Worm (Caenorhabditis elegans) whole organism, midembryonic: Measurements from ENCODE around the gene klp-18.
A peak's percentile ranks its signal among the peaks of the same experiment; 100 is the strongest.

ENCODE experiments used
- T22C8.4 ChIP-seq: fragments of 200-800 bp; sonication (Bioruptor generic); IDR thresholded peaks from 2 replicates; pipeline ENCODE4 v1.3.6; 2022; ENCODE audit warnings: missing genetic modification characterization, missing compliant biosample characterization
- cog-1 ChIP-seq: sonication (generic microtip); optimal IDR thresholded peaks from 2 replicates; lab custom pipeline; 2016; ENCODE audit warnings: missing genetic modification characterization, missing compliant biosample characterization
- flt-1 ChIP-seq: fragments of 200-800 bp; sonication (Bioruptor generic); IDR thresholded peaks from 2 replicates; pipeline ENCODE4 v1.3.6; 2022; ENCODE audit warnings: missing genetic modification characterization, missing compliant biosample characterization
- klf-2 ChIP-seq: fragments of 200-800 bp; sonication (Bioruptor generic); conservative IDR thresholded peaks from 2 replicates; pipeline ENCODE4 v1.3.6; 2022; ENCODE audit warnings: missing genetic modification reagents, missing genetic modification characterization, missing compliant biosample characterization
- med-1 ChIP-seq: sonication (generic microtip); optimal IDR thresholded peaks from 2 replicates; lab custom pipeline; 2017; ENCODE audit warnings: missing genetic modification characterization, mild to moderate bottlenecking, missing compliant biosample characterization, antibody characterized with exemption, missing genetic modification reagents; ENCODE audit not compliant: insufficient read depth
- ref-1 ChIP-seq: fragments of 200-800 bp; sonication (Bioruptor generic); conservative IDR thresholded peaks from 2 replicates; pipeline ENCODE4 v1.3.6; 2022; ENCODE audit warnings: missing genetic modification reagents, missing genetic modification characterization, missing compliant biosample characterization
- tab-1 ChIP-seq: fragments of 200-800 bp; sonication (Bioruptor generic); IDR thresholded peaks from 2 replicates; pipeline ENCODE4 v1.3.6; 2022; ENCODE audit warnings: missing genetic modification characterization, missing compliant biosample characterization
- ztf-23 ChIP-seq: fragments of 200-800 bp; sonication (Bioruptor generic); IDR thresholded peaks from 2 replicates; pipeline ENCODE4 v1.3.6; 2022; ENCODE audit warnings: missing genetic modification reagents, missing genetic modification characterization, missing compliant biosample characterization
- ztf-29 ChIP-seq: fragments of 200-800 bp; sonication (Bioruptor generic); IDR thresholded peaks from 2 replicates; pipeline ENCODE4 v1.3.6; 2022; ENCODE audit warnings: missing genetic modification reagents, missing genetic modification characterization, missing compliant biosample characterization

- no peak for TF ChIP-seq klf-2 (GFP tag; lab: Robert Waterston, UW)
- TF ChIP-seq ref-1 (GFP tag; lab: Robert Waterston, UW), result no peak
- no peak for TF ChIP-seq med-1 (GFP tag; lab: Kevin White, UChicago)
- no peak for TF ChIP-seq ztf-23 (GFP tag; lab: Robert Waterston, UW)
- TF ChIP-seq flt-1 (GFP tag; lab: Robert Waterston, UW), result peak; percentile 83
- no peak for TF ChIP-seq ztf-29
- no peak for TF ChIP-seq T22C8.4 (GFP tag; lab: Robert Waterston, UW)
- TF ChIP-seq tab-1, result no peak
- peak; percentile 61 for TF ChIP-seq cog-1 (tag; lab: Kevin White, UChicago)
These were observed 44.7 kb downstream of the klp-18 start, which contains the start of gene rps-4 for ce11 chrIV:7084632-7085160.
